Worm (Caenorhabditis elegans) whole organism, late embryonic: ENCODE measurements around the gene frpr-2.

Experiments used
- K09A11.1 ChIP-seq: sonication (generic microtip); optimal IDR thresholded peaks from 2 replicates; lab custom pipeline; 2017; ENCODE audit warnings: antibody characterized with exemption, mild to moderate bottlenecking, missing genetic modification characterization, missing compliant biosample characterization; ENCODE audit not compliant: insufficient read depth
- T23F11.4 ChIP-seq: fragments of 200-800 bp; sonication (Bioruptor generic); optimal IDR thresholded peaks from 2 replicates; lab custom pipeline; 2018; ENCODE audit warnings: mild to moderate bottlenecking, missing genetic modification characterization, missing compliant biosample characterization
- ceh-24 ChIP-seq: sonication (generic microtip); optimal IDR thresholded peaks from 2 replicates; lab custom pipeline; 2016; ENCODE audit warnings: mild to moderate bottlenecking, missing genetic modification characterization, missing compliant biosample characterization
- ceh-45 ChIP-seq: fragments of 200-800 bp; sonication (Bioruptor generic); IDR thresholded peaks from 2 replicates; pipeline ENCODE4 v1.3.6; 2022; ENCODE audit warnings: missing genetic modification reagents, missing genetic modification characterization, missing compliant biosample characterization
- dve-1 ChIP-seq: sonication (generic microtip); optimal IDR thresholded peaks from 2 replicates; lab custom pipeline; 2017; ENCODE audit warnings: antibody characterized with exemption, mild to moderate bottlenecking, missing genetic modification characterization, missing compliant biosample characterization
- fkh-6 ChIP-seq: sonication (generic microtip); optimal IDR thresholded peaks from 2 replicates; lab custom pipeline; 2016; ENCODE audit warnings: missing genetic modification characterization, missing compliant biosample characterization
- hlh-15 ChIP-seq: sonication (generic microtip); optimal IDR thresholded peaks from 2 replicates; lab custom pipeline; 2016; ENCODE audit warnings: missing genetic modification characterization, missing compliant biosample characterization
- nhr-11 ChIP-seq: fragments of 150-350 bp; optimal IDR thresholded peaks from 2 replicates; lab custom pipeline; 2014; ENCODE audit warnings: missing biosample characterization, missing genetic modification characterization
- pag-3 ChIP-seq: sonication (generic microtip); optimal IDR thresholded peaks from 2 replicates; lab custom pipeline; 2016; ENCODE audit warnings: missing compliant biosample characterization, missing genetic modification characterization, borderline replicate concordance
- pax-1 ChIP-seq: fragments of 150-350 bp; optimal IDR thresholded peaks from 2 replicates; lab custom pipeline; 2014; ENCODE audit warnings: missing biosample characterization, missing genetic modification characterization
- ref-2 ChIP-seq: sonication (generic microtip); optimal IDR thresholded peaks from 2 replicates; lab custom pipeline; 2016; ENCODE audit warnings: missing genetic modification characterization, missing compliant biosample characterization
- rnt-1 ChIP-seq: sonication (generic microtip); optimal IDR thresholded peaks from 2 replicates; lab custom pipeline; 2016; ENCODE audit warnings: missing genetic modification characterization, missing compliant biosample characterization
- sox-4 ChIP-seq: sonication (generic microtip); optimal IDR thresholded peaks from 2 replicates; lab custom pipeline; 2017; ENCODE audit warnings: mild to moderate bottlenecking, missing genetic modification characterization, inconsistent platforms, missing compliant biosample characterization
- tbx-2 ChIP-seq: sonication (generic microtip); optimal IDR thresholded peaks from 2 replicates; lab custom pipeline; 2016; ENCODE audit warnings: missing genetic modification characterization, missing compliant biosample characterization

ce11 chrX:13004491-13005093 is 39.3 kb downstream of the frpr-2 start:
- TF ChIP-seq rnt-1 (tag; lab: Kevin White, UChicago) (no peak), nhr-11 (no peak), T23F11.4 (no peak), hlh-15 (tag; lab: Kevin White, UChicago) (no peak), sox-4 (tag; lab: Kevin White, UChicago) (no peak), pax-1 (tag; lab: Kevin White, UChicago) (no peak), tbx-2 (tag; lab: Kevin White, UChicago) (no peak), K09A11.1 (tag; lab: Kevin White, UChicago) (no peak), ceh-24 (tag; lab: Kevin White, UChicago) (no peak), ref-2 (tag; lab: Kevin White, UChicago) (no peak), fkh-6 (tag; lab: Kevin White, UChicago) (no peak), dve-1 (tag; lab: Kevin White, UChicago) (no peak), ceh-45 (GFP tag; lab: Robert Waterston, UW) (no peak), pag-3 (tag; lab: Kevin White, UChicago) (no peak)
